Fruit fly (Drosophila melanogaster): Measurements from ENCODE around the gene CG11345.

CG11345 gene

DNA sequence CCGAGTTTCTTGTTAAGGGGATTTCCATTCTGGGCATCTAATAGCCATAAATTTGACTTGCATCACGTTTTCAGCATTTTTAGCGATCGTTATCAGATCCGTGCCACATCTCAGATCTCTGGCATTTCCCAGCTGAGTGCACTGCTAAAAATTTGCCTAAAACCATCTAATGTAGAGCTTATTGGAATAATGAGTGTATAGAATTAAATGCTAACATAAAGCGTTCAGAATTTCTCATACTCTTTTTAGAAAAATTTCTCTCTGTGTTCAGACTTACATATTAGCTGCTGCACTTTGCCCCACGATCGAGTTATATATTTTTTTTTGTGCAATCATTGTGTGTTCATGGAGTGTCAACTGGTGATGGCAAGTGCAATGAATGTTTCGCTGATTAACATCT lies 50.2 kb downstream of the CG11345 start (continued):
- TF ChIP-seq lilli (GFP tag; optimal IDR thresholded peaks at IDR 0.05) (no peak), sima (GFP tag; optimal IDR thresholded peaks at IDR 0.05) (no peak), CG12104 (GFP tag; optimal IDR thresholded peaks at IDR 0.05) (no peak), grn (GFP tag; optimal IDR thresholded peaks at IDR 0.05) (peak; percentile 42), zen (tag; optimal IDR thresholded peaks at IDR 0.05) (no peak), CG12155 (GFP tag; optimal IDR thresholded peaks at IDR 0.05) (no peak), Fer2 (tag; optimal IDR thresholded peaks at IDR 0.05) (no peak), Tbp (GFP tag; optimal IDR thresholded peaks at IDR 0.05) (no peak), CG7839 (tag; optimal IDR thresholded peaks at IDR 0.05) (no peak), Xrp1 (GFP tag; IDR thresholded peaks at IDR 0.05) (no peak), CG32772 (GFP tag; IDR thresholded peaks at IDR 0.05) (no peak), CG8478 (optimal IDR thresholded peaks at IDR 0.05) (no peak), CG2202 (tag; optimal IDR thresholded peaks at IDR 0.05) (no peak), H2.0 (GFP tag; IDR thresholded peaks at IDR 0.05) (no peak), CG6175 (GFP tag; IDR thresholded peaks at IDR 0.05) (no peak), CG31224 (GFP tag; IDR thresholded peaks at IDR 0.05) (no peak), sim (GFP tag; IDR thresholded peaks at IDR 0.05) (no peak), CG34224 (GFP tag; IDR thresholded peaks at IDR 0.05; ENCODE audit: partially characterized antibody) (no peak), mam (GFP tag; optimal IDR thresholded peaks at IDR 0.05) (no peak), CG12391 (tag; optimal IDR thresholded peaks at IDR 0.05) (peak; percentile 12), prd (optimal IDR thresholded peaks at IDR 0.05) (no peak), prd (GFP tag; IDR thresholded peaks at IDR 0.05) (peak; percentile 25; the same call in 1 of the 3 replicates), Elba2 (GFP tag; optimal IDR thresholded peaks at IDR 0.05) (no peak), CG5180 (GFP tag; optimal IDR thresholded peaks at IDR 0.05) (no peak), CG12769 (tag; optimal IDR thresholded peaks at IDR 0.05) (no peak), z (GFP tag; IDR thresholded peaks at IDR 0.05) (no peak), tin (GFP tag; optimal IDR thresholded peaks at IDR 0.05) (no peak), btn (GFP tag; optimal IDR thresholded peaks at IDR 0.05) (no peak), Dref (GFP tag; IDR thresholded peaks at IDR 0.05) (no peak), lab (GFP tag; optimal IDR thresholded peaks at IDR 0.05) (no peak), Dek (tag; optimal IDR thresholded peaks at IDR 0.05) (no peak), CG1603 (tag; optimal IDR thresholded peaks at IDR 0.05) (peak; percentile 14), CG32532 (GFP tag; IDR thresholded peaks at IDR 0.05) (no peak), Nf-YB (GFP tag; optimal IDR thresholded peaks at IDR 0.05) (no peak), stc (GFP tag; IDR thresholded peaks at IDR 0.05) (peak; percentile 8; the same call in 1 of the 2 replicates), CG15073 (GFP tag; optimal IDR thresholded peaks at IDR 0.05) (no peak), NfI (GFP tag; optimal IDR thresholded peaks at IDR 0.05) (no peak), ro (GFP tag; IDR thresholded peaks at IDR 0.05) (no peak), repo (GFP tag; optimal IDR thresholded peaks at IDR 0.05) (no peak), CG11085 (GFP tag; IDR thresholded peaks at IDR 0.05) (no peak), unpg (GFP tag; optimal IDR thresholded peaks at IDR 0.05) (peak; percentile 27), ken (GFP tag; IDR thresholded peaks at IDR 0.05) (no peak), CG7745 (tag; optimal IDR thresholded peaks at IDR 0.05) (no peak), zen2 (GFP tag; IDR thresholded peaks at IDR 0.05; ENCODE audit: partially characterized antibody) (no peak), luna (GFP tag; optimal IDR thresholded peaks at IDR 0.05) (no peak), pnt (GFP tag; optimal IDR thresholded peaks at IDR 0.05) (no peak), CG31388 (GFP tag; optimal IDR thresholded peaks at IDR 0.05) (no peak), CG10959 (GFP tag; IDR thresholded peaks at IDR 0.05) (no peak), Drgx (GFP tag; IDR thresholded peaks at IDR 0.05) (peak; percentile 52), ems (GFP tag; optimal IDR thresholded peaks at IDR 0.05) (no peak), CG4424 (GFP tag; optimal IDR thresholded peaks at IDR 0.05) (peak; percentile 6), CG18599 (GFP tag; optimal IDR thresholded peaks at IDR 0.05) (no peak), CG2199 (GFP tag; IDR thresholded peaks at IDR 0.05) (no peak)
